Worm (Caenorhabditis elegans) whole organism, L4 larva: ENCODE measurements around the gene C16D9.5.
A peak's percentile ranks its signal among the peaks of the same experiment; 100 is the strongest.

ENCODE experiments used
- fkh-10 ChIP-seq: fragments of 150-350 bp; optimal IDR thresholded peaks from 2 replicates; lab custom pipeline; 2014; ENCODE audit warnings: missing biosample characterization, missing genetic modification reagents, missing genetic modification characterization
- hlh-30 ChIP-seq: sonication (generic microtip); optimal IDR thresholded peaks from 2 replicates; lab custom pipeline; 2017; ENCODE audit warnings: antibody characterized with exemption, mild to moderate bottlenecking, missing genetic modification characterization, missing compliant biosample characterization; ENCODE audit not compliant: insufficient read depth
- lin-15B ChIP-seq: fragments of 150-350 bp; sonication (generic microtip); optimal IDR thresholded peaks from 3 replicates; lab custom pipeline; 2014; ENCODE audit warnings: missing biosample characterization, missing genetic modification characterization
- madf-5 ChIP-seq, 2 experiments: fragments of 200-800 bp; sonication (Bioruptor generic); IDR thresholded peaks; 2 replicates each; pipeline ENCODE4 v1.3.6; 2022; ENCODE audit warnings: missing compliant biosample characterization in 2 of 2, missing genetic modification characterization in 2 of 2
- snpc-4 ChIP-seq: fragments of 150-350 bp; optimal IDR thresholded peaks from 2 replicates; lab custom pipeline; 2014; ENCODE audit warnings: missing biosample characterization, missing genetic modification characterization
- unc-62 ChIP-seq, 3 experiments: fragments of 150-350 bp in 1 of 3; sonication (generic microtip); optimal IDR thresholded peaks in 2 of 3; peaks in 1 of 3; 1 replicate in 1 of 3; 2 replicates in 2 of 3; lab custom pipeline; 2014 to 2017; ENCODE audit warnings: missing biosample characterization in 3 of 3, missing genetic modification characterization in 3 of 3, missing genetic modification reagents in 3 of 3, missing genotype in 1 of 3
- zip-11 ChIP-seq: fragments of 200-800 bp; sonication (Bioruptor generic); IDR thresholded peaks from 2 replicates; pipeline ENCODE4 v1.3.6; 2022; ENCODE audit warnings: missing genetic modification characterization, missing compliant biosample characterization

DNA sequence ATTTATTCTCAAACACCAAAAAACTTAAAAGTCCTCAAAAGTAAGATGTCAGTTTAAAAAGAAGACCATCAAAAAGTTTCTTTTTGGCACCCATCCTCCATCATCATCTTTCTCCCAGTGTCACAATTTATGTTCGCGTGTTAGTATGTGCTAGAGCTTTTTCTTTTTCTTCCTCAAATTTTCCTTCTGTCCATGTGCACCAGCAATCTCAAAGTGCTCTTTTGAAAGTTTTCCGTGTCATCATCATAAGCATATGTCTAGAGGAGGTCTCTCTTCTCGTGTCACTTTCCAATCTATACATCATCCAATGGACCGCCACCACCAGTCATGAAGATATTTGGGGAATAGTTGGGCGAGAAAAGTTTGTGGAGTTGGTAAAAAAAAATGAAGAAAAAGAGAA, 5.7 kb upstream of the C16D9.5 start:
- TF ChIP-seq hlh-30 (peak; percentile 55), madf-5 (GFP tag; IDR thresholded peaks at IDR 0.05; lab: Robert Waterston, UW) (no peak), snpc-4 (tag; lab: Kevin White, UChicago) (no peak), lin-15B (tag; lab: Kevin White, UChicago) (no peak), unc-62 (GFP tag; optimal IDR thresholded peaks at IDR 0.05 in 1 of 2; lab: Kevin White, UChicago) (peak in 1 of 2 experiments; percentile 22), unc-62 (tag; optimal IDR thresholded peaks at IDR 0.05; lab: Kevin White, UChicago) (no peak), fkh-10 (no peak), zip-11 (GFP tag; lab: Robert Waterston, UW) (no peak)
